Worm (Caenorhabditis elegans) whole organism, early embryonic: ENCODE measurements around the gene lys-7.

Experiments
- ama-1 ChIP-seq: fragments of 150-350 bp; optimal IDR thresholded peaks from 2 replicates; lab custom pipeline; 2014
- ceh-13 ChIP-seq: fragments of 200-800 bp; sonication (Bioruptor generic); optimal IDR thresholded peaks from 2 replicates; lab custom pipeline; 2018; ENCODE audit warnings: mild to moderate bottlenecking, missing genetic modification characterization, missing compliant biosample characterization
- ceh-36 ChIP-seq: sonication (generic microtip); optimal IDR thresholded peaks from 2 replicates; lab custom pipeline; 2016; ENCODE audit warnings: missing genetic modification characterization, inconsistent platforms, missing compliant biosample characterization
- scrt-1 ChIP-seq: fragments of 200-800 bp; sonication (Bioruptor generic); IDR thresholded peaks from 2 replicates; pipeline ENCODE4 v1.3.6; 2022; ENCODE audit warnings: missing genetic modification characterization, missing compliant biosample characterization
- tbx-11 ChIP-seq: fragments of 200-800 bp; sonication (Bioruptor generic); IDR thresholded peaks from 2 replicates; pipeline ENCODE4 v1.3.6; 2022; ENCODE audit warnings: missing genetic modification characterization, missing compliant biosample characterization

- no peak for TF ChIP-seq tbx-11 (GFP tag; lab: Robert Waterston, UW)
- no peak for TF ChIP-seq ceh-13 (GFP tag; lab: Kevin White, UChicago)
- TF ChIP-seq ceh-36 (tag; lab: Kevin White, UChicago) = no peak
- TF ChIP-seq ama-1 (lab: Kevin White, UChicago) = no peak
- TF ChIP-seq scrt-1 (GFP tag; lab: Robert Waterston, UW) = no peak
Measured at ce11 chrV:3455135-3455747, 27.2 kb downstream of the lys-7 start.
